Worm (Caenorhabditis elegans) whole organism, midembryonic: ENCODE data around the gene emg-1.

ENCODE experiments used
- T22C8.4 ChIP-seq: fragments of 200-800 bp; sonication (Bioruptor generic); IDR thresholded peaks from 2 replicates; pipeline ENCODE4 v1.3.6; 2022; ENCODE audit warnings: missing genetic modification characterization, missing compliant biosample characterization
- cog-1 ChIP-seq: sonication (generic microtip); optimal IDR thresholded peaks from 2 replicates; lab custom pipeline; 2016; ENCODE audit warnings: missing genetic modification characterization, missing compliant biosample characterization
- flt-1 ChIP-seq: fragments of 200-800 bp; sonication (Bioruptor generic); IDR thresholded peaks from 2 replicates; pipeline ENCODE4 v1.3.6; 2022; ENCODE audit warnings: missing genetic modification characterization, missing compliant biosample characterization
- klf-2 ChIP-seq: fragments of 200-800 bp; sonication (Bioruptor generic); conservative IDR thresholded peaks from 2 replicates; pipeline ENCODE4 v1.3.6; 2022; ENCODE audit warnings: missing genetic modification reagents, missing genetic modification characterization, missing compliant biosample characterization
- med-1 ChIP-seq: sonication (generic microtip); optimal IDR thresholded peaks from 2 replicates; lab custom pipeline; 2017; ENCODE audit warnings: missing genetic modification characterization, mild to moderate bottlenecking, missing compliant biosample characterization, antibody characterized with exemption, missing genetic modification reagents; ENCODE audit not compliant: insufficient read depth
- ref-1 ChIP-seq: fragments of 200-800 bp; sonication (Bioruptor generic); conservative IDR thresholded peaks from 2 replicates; pipeline ENCODE4 v1.3.6; 2022; ENCODE audit warnings: missing genetic modification reagents, missing genetic modification characterization, missing compliant biosample characterization
- tab-1 ChIP-seq: fragments of 200-800 bp; sonication (Bioruptor generic); IDR thresholded peaks from 2 replicates; pipeline ENCODE4 v1.3.6; 2022; ENCODE audit warnings: missing genetic modification characterization, missing compliant biosample characterization
- ztf-23 ChIP-seq: fragments of 200-800 bp; sonication (Bioruptor generic); IDR thresholded peaks from 2 replicates; pipeline ENCODE4 v1.3.6; 2022; ENCODE audit warnings: missing genetic modification reagents, missing genetic modification characterization, missing compliant biosample characterization
- ztf-29 ChIP-seq: fragments of 200-800 bp; sonication (Bioruptor generic); IDR thresholded peaks from 2 replicates; pipeline ENCODE4 v1.3.6; 2022; ENCODE audit warnings: missing genetic modification reagents, missing genetic modification characterization, missing compliant biosample characterization

emg-1 gene

DNA sequence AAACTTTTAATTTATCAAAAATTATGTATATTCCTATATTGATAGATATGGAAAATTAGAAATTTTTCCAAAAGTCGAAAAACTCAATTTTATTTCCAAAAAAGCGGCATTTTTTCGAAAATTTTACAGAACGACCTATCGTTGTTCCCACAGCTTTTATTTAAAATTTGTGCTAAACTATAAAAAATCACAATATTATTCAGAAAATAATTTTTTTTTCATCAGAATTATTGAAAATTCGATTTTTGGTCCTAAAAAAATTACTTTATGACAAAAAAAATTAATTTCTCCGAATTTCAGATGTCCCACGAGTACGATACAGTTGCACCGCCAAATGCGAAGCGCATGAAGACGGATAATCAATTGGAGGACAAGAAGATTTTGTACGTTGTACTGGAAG is at the start of gene emg-1:
Gene emg-1 (plus strand): TSS at position 301 of the 400 bp plus-strand sequence.
- TF ChIP-seq klf-2 (GFP tag; lab: Robert Waterston, UW) = no peak
- TF ChIP-seq med-1 (GFP tag; lab: Kevin White, UChicago) = no peak
- no peak for TF ChIP-seq ztf-29 (GFP tag; lab: Robert Waterston, UW)
- no peak for TF ChIP-seq tab-1 (GFP tag; lab: Robert Waterston, UW)
- TF ChIP-seq cog-1 = no peak
- no peak for TF ChIP-seq ref-1 (GFP tag; lab: Robert Waterston, UW)
- no peak for TF ChIP-seq ztf-23 (GFP tag; lab: Robert Waterston, UW)
- no peak for TF ChIP-seq T22C8.4 (GFP tag; lab: Robert Waterston, UW)
- TF ChIP-seq flt-1 (GFP tag; lab: Robert Waterston, UW) = no peak

DNA sequence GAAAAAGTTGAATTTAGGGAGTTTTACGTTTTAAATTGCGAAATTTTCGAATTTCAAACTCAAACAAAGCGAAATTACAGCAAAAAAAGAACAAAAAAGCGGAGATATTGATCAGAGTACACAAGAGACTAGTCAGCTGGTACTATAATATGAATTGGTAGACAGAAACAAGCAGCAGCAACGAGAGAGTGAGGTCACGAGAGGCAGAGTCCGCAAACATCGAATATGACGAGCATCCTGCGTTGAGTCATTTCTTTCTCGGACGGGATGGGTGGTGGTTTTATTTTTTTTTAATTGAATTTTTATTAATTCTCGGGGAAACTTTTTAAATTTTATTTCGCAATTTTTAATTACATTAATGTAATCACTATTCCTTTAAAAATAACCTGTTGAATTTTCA is 49.6 kb upstream of the emg-1 start:
- TF ChIP-seq ztf-23 (GFP tag; lab: Robert Waterston, UW) (0 out of 2 replicates have a peak, but pooled peaks have one; percentile 9), ref-1 (GFP tag; lab: Robert Waterston, UW) (no peak)

DNA sequence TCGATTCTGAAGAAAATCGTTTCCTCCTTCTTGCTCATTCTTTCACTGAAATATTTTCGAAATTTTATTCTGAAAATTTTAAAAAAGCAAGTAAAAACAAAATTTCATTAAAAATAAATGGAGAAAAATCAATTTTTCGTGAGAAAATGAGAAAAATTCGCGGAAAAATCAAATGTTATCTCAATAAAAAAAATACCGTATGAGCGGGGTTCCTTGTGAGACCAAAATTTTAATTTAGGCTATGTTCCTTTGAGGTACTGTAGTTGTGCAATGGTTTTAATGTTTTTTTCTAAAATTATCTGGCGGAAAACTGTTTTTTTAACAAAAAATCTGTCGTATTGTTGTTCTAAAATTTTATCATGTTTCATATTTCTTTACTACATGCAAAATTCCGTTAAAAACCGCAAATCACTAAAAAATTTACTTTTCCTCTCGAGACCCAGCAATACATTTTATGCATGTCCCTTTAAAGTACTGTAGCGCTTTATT is 49.1 kb upstream of the emg-1 start, which contains the start of gene epg-6:
Gene epg-6 (minus strand): TSS at position 51 of the 489 bp plus-strand sequence.
- TF ChIP-seq ztf-29 (GFP tag; lab: Robert Waterston, UW) (no peak), ztf-23 (GFP tag; lab: Robert Waterston, UW) (no peak), med-1 (GFP tag; lab: Kevin White, UChicago) (no peak), T22C8.4 (GFP tag; lab: Robert Waterston, UW) (no peak), cog-1 (no peak), ref-1 (GFP tag; lab: Robert Waterston, UW) (no peak), klf-2 (GFP tag; lab: Robert Waterston, UW) (no peak), flt-1 (GFP tag; lab: Robert Waterston, UW) (no peak), tab-1 (GFP tag; lab: Robert Waterston, UW) (no peak)

DNA sequence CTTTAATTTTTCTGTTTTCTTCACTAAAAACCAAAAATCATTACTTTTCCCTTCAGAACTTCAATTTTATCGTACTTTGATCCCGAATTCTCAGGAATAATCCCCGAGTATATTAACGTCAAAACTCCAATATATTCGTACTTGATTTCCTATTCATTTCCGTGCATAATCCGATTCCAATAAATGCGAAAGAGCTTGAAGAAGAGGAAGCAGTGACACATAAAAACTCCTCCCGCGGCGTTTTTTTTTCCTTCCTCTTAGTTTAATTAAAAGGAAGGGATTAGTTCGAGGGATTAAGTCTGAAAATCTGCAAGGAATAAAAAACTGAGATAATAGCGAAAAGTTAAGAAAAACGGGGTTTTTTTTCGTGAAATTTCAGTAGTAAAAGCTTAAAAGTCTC is 48.4 kb upstream of the emg-1 start:
- no peak for TF ChIP-seq flt-1 (GFP tag; lab: Robert Waterston, UW)
- no peak for TF ChIP-seq tab-1 (GFP tag; lab: Robert Waterston, UW)
- no peak for TF ChIP-seq ztf-29 (GFP tag; lab: Robert Waterston, UW)
- TF ChIP-seq cog-1 = no peak
- no peak for TF ChIP-seq klf-2 (GFP tag; lab: Robert Waterston, UW)
- no peak for TF ChIP-seq med-1 (GFP tag; lab: Kevin White, UChicago)
- TF ChIP-seq ref-1 (GFP tag; lab: Robert Waterston, UW) = no peak
- TF ChIP-seq T22C8.4 (GFP tag; lab: Robert Waterston, UW) = no peak
- no peak for TF ChIP-seq ztf-23 (GFP tag; lab: Robert Waterston, UW)

DNA sequence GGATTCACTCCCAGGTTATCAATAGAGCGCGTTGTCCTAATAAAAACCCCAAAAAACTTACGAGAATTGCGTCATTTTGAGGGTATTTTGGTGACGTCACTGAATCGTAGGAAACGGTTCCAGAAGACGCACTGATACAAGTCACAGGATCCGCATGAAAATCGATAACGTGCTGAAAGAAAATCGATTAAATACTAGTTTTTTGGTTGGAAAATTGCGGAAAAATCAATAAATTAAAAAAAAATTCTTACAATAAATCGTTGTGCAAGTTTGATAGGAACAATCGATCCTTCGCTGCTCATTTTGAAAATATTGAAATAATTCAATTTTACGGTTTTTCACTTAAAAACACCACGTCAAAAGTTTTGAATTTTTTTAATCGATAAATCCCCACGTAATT is 46.1 kb upstream of the emg-1 start, which contains the start of gene Y39A1A.2:
Gene Y39A1A.2 (minus strand): TSS at position 319 of the 400 bp plus-strand sequence.
- no peak for TF ChIP-seq klf-2 (GFP tag; lab: Robert Waterston, UW)
- no peak for TF ChIP-seq cog-1
- no peak for TF ChIP-seq med-1 (GFP tag; lab: Kevin White, UChicago)
- TF ChIP-seq tab-1 (GFP tag; lab: Robert Waterston, UW) = no peak
- TF ChIP-seq flt-1 (GFP tag; lab: Robert Waterston, UW) = no peak
- TF ChIP-seq T22C8.4 (GFP tag; lab: Robert Waterston, UW) = peak; percentile 43; the same call in 1 of the 2 replicates

DNA sequence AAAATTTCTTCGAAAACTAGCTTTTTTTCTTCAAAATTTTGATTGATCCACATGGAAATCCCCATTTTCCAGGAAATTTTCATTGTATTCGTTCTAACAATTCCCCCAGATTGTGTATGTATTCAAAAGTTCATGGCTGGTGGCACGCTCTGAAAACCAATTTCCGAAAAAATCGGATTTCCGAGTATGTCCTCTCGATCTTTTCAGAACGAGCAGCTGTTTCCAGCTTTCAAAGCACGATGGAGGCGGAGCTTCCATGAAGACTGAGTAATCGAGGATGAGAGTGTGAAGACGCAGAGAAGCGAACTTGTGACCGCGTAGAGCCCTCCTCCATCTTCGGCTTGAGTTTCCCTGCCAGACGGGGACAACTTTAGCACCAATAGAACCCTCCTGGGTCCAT is 45.0 kb upstream of the emg-1 start:
- TF ChIP-seq med-1 (GFP tag; lab: Kevin White, UChicago) = no peak
- TF ChIP-seq klf-2 (GFP tag; lab: Robert Waterston, UW) = no peak
- TF ChIP-seq T22C8.4 (GFP tag; lab: Robert Waterston, UW) = no peak
- no peak for TF ChIP-seq ztf-23 (GFP tag; lab: Robert Waterston, UW)
- TF ChIP-seq ref-1 (GFP tag; lab: Robert Waterston, UW) = no peak
- TF ChIP-seq tab-1 (GFP tag; lab: Robert Waterston, UW) = no peak
- TF ChIP-seq cog-1 = no peak
- no peak for TF ChIP-seq ztf-29 (GFP tag; lab: Robert Waterston, UW)
- TF ChIP-seq flt-1 (GFP tag; lab: Robert Waterston, UW) = no peak

DNA sequence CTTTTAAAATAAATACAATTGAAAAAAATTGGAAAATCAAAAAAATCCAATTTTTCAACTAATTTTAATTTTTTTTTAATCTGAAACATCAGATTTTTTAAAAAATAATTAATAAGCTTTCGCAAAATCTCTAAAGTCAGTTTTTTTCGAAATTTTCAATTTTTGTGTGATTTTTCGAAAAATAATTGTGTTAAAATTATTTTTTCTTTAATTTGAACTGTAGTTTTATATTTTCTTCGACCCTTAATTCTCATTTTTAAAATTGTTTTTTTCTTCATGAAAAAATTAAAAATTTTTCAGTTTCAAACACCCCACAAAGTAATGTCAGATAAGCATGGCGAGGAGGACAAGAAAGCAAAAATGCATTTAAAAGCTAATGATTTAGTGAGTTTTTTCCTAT is 44.3 kb upstream of the emg-1 start, which contains the start of gene rabx-5:
Gene rabx-5 (plus strand): TSS at position 301 of the 400 bp plus-strand sequence.
- TF ChIP-seq ztf-23 (GFP tag; lab: Robert Waterston, UW) (no peak), flt-1 (GFP tag; lab: Robert Waterston, UW) (no peak), klf-2 (GFP tag; lab: Robert Waterston, UW) (no peak), tab-1 (GFP tag; lab: Robert Waterston, UW) (no peak), T22C8.4 (GFP tag; lab: Robert Waterston, UW) (no peak), ref-1 (GFP tag; lab: Robert Waterston, UW) (no peak), med-1 (GFP tag; lab: Kevin White, UChicago) (no peak), cog-1 (no peak), ztf-29 (GFP tag; lab: Robert Waterston, UW) (no peak)

DNA sequence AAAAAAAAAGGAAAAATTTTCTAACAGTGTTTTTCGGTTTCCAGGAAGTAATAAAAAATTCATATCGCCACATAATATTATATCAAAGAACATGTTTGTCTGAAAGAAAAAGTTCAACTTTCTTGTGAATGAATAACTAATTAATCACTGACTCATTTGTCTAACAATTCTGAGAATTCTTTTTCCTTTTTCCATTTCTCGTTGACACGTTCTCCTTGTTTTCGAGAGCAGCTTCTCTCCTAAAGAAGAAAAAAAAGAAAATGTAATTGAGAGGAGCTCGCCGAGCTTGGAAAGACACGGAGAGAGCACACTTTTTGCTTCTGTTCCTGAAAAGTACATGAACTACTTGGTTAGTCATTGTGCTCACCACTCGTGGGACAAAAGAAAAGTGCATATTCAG is 41.2 kb upstream of the emg-1 start:
- TF ChIP-seq ztf-29 (GFP tag; lab: Robert Waterston, UW) (no peak), T22C8.4 (GFP tag; lab: Robert Waterston, UW) (no peak), ref-1 (GFP tag; lab: Robert Waterston, UW) (no peak), med-1 (GFP tag; lab: Kevin White, UChicago) (no peak), ztf-23 (GFP tag; lab: Robert Waterston, UW) (no peak), flt-1 (GFP tag; lab: Robert Waterston, UW) (no peak), cog-1 (no peak), klf-2 (GFP tag; lab: Robert Waterston, UW) (no peak), tab-1 (GFP tag; lab: Robert Waterston, UW) (no peak)

DNA sequence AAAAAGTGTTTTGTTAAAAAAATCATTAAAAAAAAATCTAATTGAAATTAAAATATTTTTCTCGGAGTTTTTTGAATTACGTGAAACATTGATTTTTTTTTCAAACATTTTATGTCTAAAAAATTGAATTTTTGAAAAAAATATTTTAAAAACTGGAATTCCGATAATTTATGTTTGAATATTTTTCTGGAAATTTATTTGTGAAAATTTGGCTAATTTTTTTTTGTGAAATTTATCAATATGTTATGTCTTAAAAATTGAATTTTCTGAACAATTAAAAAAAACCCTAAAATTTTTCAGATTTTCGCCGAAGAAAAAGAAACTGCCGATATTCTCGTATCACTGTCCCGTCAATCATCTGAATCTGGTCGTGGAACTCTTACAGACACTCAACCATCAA is 37.0 kb upstream of the emg-1 start, which contains the start of gene Y39A1A.24:
Gene Y39A1A.24 (plus strand): TSS at position 301 of the 400 bp plus-strand sequence.
- TF ChIP-seq flt-1 (GFP tag; lab: Robert Waterston, UW) = no peak
- no peak for TF ChIP-seq T22C8.4 (GFP tag; lab: Robert Waterston, UW)
- TF ChIP-seq ztf-23 (GFP tag; lab: Robert Waterston, UW) = no peak
- no peak for TF ChIP-seq klf-2 (GFP tag; lab: Robert Waterston, UW)
- no peak for TF ChIP-seq ztf-29 (GFP tag; lab: Robert Waterston, UW)
- TF ChIP-seq cog-1 = no peak
- no peak for TF ChIP-seq med-1 (GFP tag; lab: Kevin White, UChicago)
- no peak for TF ChIP-seq tab-1 (GFP tag; lab: Robert Waterston, UW)
- no peak for TF ChIP-seq ref-1 (GFP tag; lab: Robert Waterston, UW)
